Fruit fly (Drosophila melanogaster): ENCODE measurements around the gene CG8993.

CG8993 gene

dm6 chr3L:2379472-2379871 is 7.5 kb downstream of the CG8993 start:
- no peak for TF ChIP-seq CG10669 (GFP tag; optimal IDR thresholded peaks at IDR 0.05)
- TF ChIP-seq dac (GFP tag; optimal IDR thresholded peaks at IDR 0.05), result no peak
- TF ChIP-seq lz (GFP tag; optimal IDR thresholded peaks at IDR 0.05), result no peak
- TF ChIP-seq Eip78C (GFP tag), result no peak
- TF ChIP-seq esn (GFP tag; optimal IDR thresholded peaks at IDR 0.05), result no peak
- TF ChIP-seq CG31627 (GFP tag; optimal IDR thresholded peaks at IDR 0.05), result no peak
- TF ChIP-seq fd59A (GFP tag; optimal IDR thresholded peaks at IDR 0.05), result no peak
- TF ChIP-seq CG8632 (GFP tag; optimal IDR thresholded peaks at IDR 0.05), result no peak
- no peak for TF ChIP-seq CG1621 (tag; optimal IDR thresholded peaks at IDR 0.05)
- TF ChIP-seq Ets21C (GFP tag; optimal IDR thresholded peaks at IDR 0.05), result no peak
- no peak for TF ChIP-seq CG8119 (GFP tag; IDR thresholded peaks at IDR 0.05)
- no peak for TF ChIP-seq cyc (GFP tag; optimal IDR thresholded peaks at IDR 0.05)
- TF ChIP-seq Hr4 (GFP tag; optimal IDR thresholded peaks at IDR 0.05), result no peak
- TF ChIP-seq topi (GFP tag; optimal IDR thresholded peaks at IDR 0.05), result no peak
- no peak for TF ChIP-seq CG3032 (tag; optimal IDR thresholded peaks at IDR 0.05)
- TF ChIP-seq Met (GFP tag; optimal IDR thresholded peaks at IDR 0.05), result no peak
- TF ChIP-seq vri (GFP tag; optimal IDR thresholded peaks at IDR 0.05), result no peak
- no peak for TF ChIP-seq CG6854 (GFP tag; optimal IDR thresholded peaks at IDR 0.05)
- no peak for TF ChIP-seq Eip93F (GFP tag; optimal IDR thresholded peaks at IDR 0.05)
- no peak for TF ChIP-seq OdsH (GFP tag; optimal IDR thresholded peaks at IDR 0.05)

- TF ChIP-seq dsx (GFP tag; optimal IDR thresholded peaks at IDR 0.05; ENCODE audit: poor library complexity, severe bottlenecking) (no peak), CG6808 (GFP tag; optimal IDR thresholded peaks at IDR 0.05) (no peak), Hr4 (GFP tag; optimal IDR thresholded peaks at IDR 0.05) (no peak), Hr38 (GFP tag; optimal IDR thresholded peaks at IDR 0.05) (no peak), CG10669 (GFP tag; optimal IDR thresholded peaks at IDR 0.05) (no peak), CG16779 (tag; optimal IDR thresholded peaks at IDR 0.05) (no peak), fd85E (GFP tag; optimal IDR thresholded peaks at IDR 0.05) (no peak), CG6163 (GFP tag; IDR thresholded peaks at IDR 0.05) (0 out of 3 replicates have a peak, but pooled peaks have one; percentile 14), Eip78C (GFP tag) (peak; percentile 14), Hr39 (GFP tag; optimal IDR thresholded peaks at IDR 0.05) (no peak), CG8319 (GFP tag; optimal IDR thresholded peaks at IDR 0.05) (no peak), CG34406 (GFP tag; optimal IDR thresholded peaks at IDR 0.05) (no peak)
These were observed 13.5 kb downstream of the CG8993 start for dm6 chr3L:2385325-2386007.

dm6 chr3L:2386433-2386832 is 14.4 kb downstream of the CG8993 start:
- peak; percentile 65 for TF ChIP-seq CG10669 (GFP tag; optimal IDR thresholded peaks at IDR 0.05)
- TF ChIP-seq CG10631 (GFP tag; optimal IDR thresholded peaks at IDR 0.05), result peak; percentile 79
- TF ChIP-seq Eip93F (GFP tag; optimal IDR thresholded peaks at IDR 0.05), result no peak
- peak; percentile 40 for TF ChIP-seq Met (GFP tag; optimal IDR thresholded peaks at IDR 0.05)
- no peak for TF ChIP-seq CG11902 (GFP tag; optimal IDR thresholded peaks at IDR 0.05)
- peak; percentile 63 for TF ChIP-seq CG15336 (GFP tag; IDR thresholded peaks at IDR 0.05)
- TF ChIP-seq Gug (GFP tag; IDR thresholded peaks at IDR 0.05), result no peak
- TF ChIP-seq CG6854 (GFP tag; optimal IDR thresholded peaks at IDR 0.05), result no peak
- TF ChIP-seq CG3919 (GFP tag; optimal IDR thresholded peaks at IDR 0.05), result peak; percentile 57
- TF ChIP-seq eg (GFP tag; IDR thresholded peaks at IDR 0.05), result peak; percentile 61
- TF ChIP-seq spab (GFP tag; optimal IDR thresholded peaks at IDR 0.05), result peak; percentile 51
- peak; percentile 58 for TF ChIP-seq CG6792 (GFP tag; optimal IDR thresholded peaks at IDR 0.05)
- TF ChIP-seq CG8119 (GFP tag; IDR thresholded peaks at IDR 0.05), result peak; percentile 65; the same call in 2 of the 3 replicates
- TF ChIP-seq svp (GFP tag), result no peak
- peak; percentile 72 for TF ChIP-seq Ets96B (tag; optimal IDR thresholded peaks at IDR 0.05)
- peak; percentile 44 for TF ChIP-seq vri (GFP tag; optimal IDR thresholded peaks at IDR 0.05)
- peak; percentile 49 to 66 for TF ChIP-seq ss (GFP tag; optimal IDR thresholded peaks at IDR 0.05)
- TF ChIP-seq Eip75B (GFP tag; optimal IDR thresholded peaks at IDR 0.05), result peak; percentile 71
- peak; percentile 30 for TF ChIP-seq net (GFP tag; optimal IDR thresholded peaks at IDR 0.05)
- peak; percentile 30 for TF ChIP-seq topi (GFP tag; optimal IDR thresholded peaks at IDR 0.05)
- peak; percentile 68 for TF ChIP-seq Hr4 (GFP tag; optimal IDR thresholded peaks at IDR 0.05)
- no peak for TF ChIP-seq fkh (GFP tag; optimal IDR thresholded peaks at IDR 0.05)
- peak; percentile 38 for TF ChIP-seq fd59A (GFP tag; optimal IDR thresholded peaks at IDR 0.05)
- TF ChIP-seq fd85E (GFP tag; optimal IDR thresholded peaks at IDR 0.05), result no peak
- TF ChIP-seq pdm3 (GFP tag; optimal IDR thresholded peaks at IDR 0.05), result peak; percentile 55
- TF ChIP-seq achi (GFP tag; optimal IDR thresholded peaks at IDR 0.05), result peak; percentile 60
- TF ChIP-seq CG4318 (GFP tag; optimal IDR thresholded peaks at IDR 0.05), result peak; percentile 25
- peak; percentile 42 for TF ChIP-seq acj6 (GFP tag; optimal IDR thresholded peaks at IDR 0.05)

Data from whole organism, prepupa.